Worm (Caenorhabditis elegans): ENCODE measurements around the gene ZK512.7.

DNA sequence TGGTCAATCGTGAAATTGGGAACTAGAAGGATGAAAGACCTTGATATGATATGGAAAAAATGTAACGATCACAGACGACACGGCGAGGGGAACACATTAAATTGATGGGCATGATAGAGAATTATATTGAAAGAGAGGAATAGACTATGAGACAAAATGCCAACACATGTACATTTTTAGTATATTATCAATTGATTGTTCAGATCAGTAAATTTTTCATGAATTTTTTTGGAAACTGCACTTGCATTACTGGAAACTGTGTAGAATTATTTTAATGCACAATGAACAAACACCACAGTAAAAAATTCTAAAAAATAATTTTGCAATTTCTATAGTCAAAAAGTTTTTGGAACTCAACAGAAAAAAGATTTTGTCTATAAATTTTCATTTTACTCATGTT, 34.7 kb upstream of the ZK512.7 start:
- TF ChIP-seq egl-27 (tag; optimal IDR thresholded peaks at IDR 0.05) (no peak), elt-1 (tag; optimal IDR thresholded peaks at IDR 0.05) (no peak)

Data from whole organism, L2 larva.